Worm (Caenorhabditis elegans): ENCODE results near the gene sma-1.

- no peak for TF ChIP-seq B0310.2 (tag; optimal IDR thresholded peaks at IDR 0.05)
- TF ChIP-seq ama-1 (optimal IDR thresholded peaks at IDR 0.05), result no peak
- no peak for TF ChIP-seq hmg-4 (GFP tag; optimal IDR thresholded peaks at IDR 0.05)
- no peak for TF ChIP-seq ceh-13 (GFP tag; optimal IDR thresholded peaks at IDR 0.05)
- TF ChIP-seq flt-1 (GFP tag; IDR thresholded peaks at IDR 0.05), result no peak
- TF ChIP-seq F13C5.2 (tag; optimal IDR thresholded peaks at IDR 0.05), result no peak
- no peak for TF ChIP-seq tbx-11 (GFP tag; IDR thresholded peaks at IDR 0.05)
Measured at ce11 chrV:11852305-11852704, 46.9 kb upstream of the sma-1 start.
